Worm (Caenorhabditis elegans) whole organism, L2 larva: ENCODE results near the gene rpt-1.

Experiments
- R02D3.7 ChIP-seq: fragments of 150-350 bp; optimal IDR thresholded peaks from 2 replicates; lab custom pipeline; 2014; ENCODE audit warnings: missing biosample characterization, missing genetic modification characterization
- fos-1 ChIP-seq: fragments of 150-350 bp; optimal IDR thresholded peaks from 2 replicates; lab custom pipeline; 2014; ENCODE audit warnings: missing biosample characterization, missing genetic modification characterization
- lin-11 ChIP-seq: fragments of 150-350 bp; sonication (generic microtip); optimal IDR thresholded peaks from 2 replicates; lab custom pipeline; 2014; ENCODE audit warnings: missing biosample characterization, missing genetic modification characterization, inconsistent platforms, mixed read lengths
- lin-13 ChIP-seq: fragments of 150-350 bp; optimal IDR thresholded peaks from 2 replicates; lab custom pipeline; 2014; ENCODE audit warnings: missing biosample characterization, missing genetic modification reagents, missing genetic modification characterization
- lsy-2 ChIP-seq, 2 experiments: fragments of 150-350 bp in 1 of 2; sonication (generic microtip) in 1 of 2; optimal IDR thresholded peaks; 2 replicates each; lab custom pipeline; 2014 to 2017; ENCODE audit warnings: missing biosample characterization in 2 of 2, missing genetic modification characterization in 2 of 2
- unc-55 ChIP-seq: fragments of 150-350 bp; sonication (generic microtip); optimal IDR thresholded peaks from 3 replicates; lab custom pipeline; 2014; ENCODE audit warnings: missing biosample characterization, missing genetic modification reagents, missing genetic modification characterization
- unc-62 ChIP-seq: fragments of 150-350 bp; optimal IDR thresholded peaks from 2 replicates; lab custom pipeline; 2014; ENCODE audit warnings: missing biosample characterization, missing genetic modification reagents, missing genetic modification characterization

DNA sequence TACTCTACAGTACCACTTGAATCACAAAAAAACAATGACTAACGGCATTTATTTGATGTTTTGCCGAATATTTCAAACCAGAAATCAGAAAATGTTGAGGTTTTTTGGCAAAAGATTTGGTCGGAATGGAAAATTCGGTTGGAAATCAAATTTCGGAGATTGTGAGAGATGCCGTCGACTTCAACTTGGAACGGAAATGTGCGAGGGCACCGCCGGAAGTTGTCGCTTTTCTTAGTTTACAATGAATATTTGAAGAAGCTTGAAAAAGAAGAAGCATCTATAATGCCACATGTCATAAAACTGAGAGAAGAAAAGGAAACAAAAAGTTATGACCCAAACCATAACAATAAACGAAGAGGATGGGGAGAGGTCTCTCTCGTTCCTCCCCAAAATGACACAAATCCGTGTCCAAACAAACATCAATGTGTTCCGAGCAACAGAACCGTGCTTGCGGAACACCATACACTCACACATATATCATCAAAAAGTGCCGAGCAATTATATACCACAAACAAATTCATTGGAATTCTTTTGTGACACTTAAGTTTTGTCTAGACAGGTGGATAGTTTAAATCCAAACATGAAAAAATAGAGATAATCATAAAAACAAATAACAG, 8.4 kb upstream of the rpt-1 start:
- TF ChIP-seq lsy-2 (tag; optimal IDR thresholded peaks at IDR 0.05; lab: Kevin White, UChicago), result no peak
- TF ChIP-seq lin-13 (GFP tag; lab: Kevin White, UChicago), result no peak
- TF ChIP-seq lin-11 (tag; lab: Kevin White, UChicago), result no peak
- no peak for TF ChIP-seq fos-1 (tag; lab: Kevin White, UChicago)
- TF ChIP-seq unc-62 (GFP tag; lab: Kevin White, UChicago), result no peak
- no peak for TF ChIP-seq R02D3.7 (tag; lab: Kevin White, UChicago)
- TF ChIP-seq unc-55 (GFP tag; lab: Kevin White, UChicago), result no peak
